Fruit fly (Drosophila melanogaster) whole organism, embryonic: ENCODE results near the gene CG6927.

Source experiments
- Asciz ChIP-seq: fragments of 200-800 bp; sonication (Bioruptor generic); optimal IDR thresholded peaks from 2 replicates; lab custom pipeline; 2017; ENCODE audit warnings: missing biosample characterization, mild to moderate bottlenecking, missing genetic modification characterization, missing genetic modification reagents
- Atf6 ChIP-seq: fragments of 200-800 bp; sonication (Bioruptor generic); IDR thresholded peaks from 2 replicates; pipeline ENCODE4 v1.3.6; 2022; ENCODE audit warnings: missing biosample characterization, missing genetic modification characterization
- BEAF-32 ChIP-seq: fragments of 200-800 bp; sonication (Bioruptor generic); optimal IDR thresholded peaks from 3 replicates; lab custom pipeline; 2017; ENCODE audit warnings: missing biosample characterization, missing genetic modification characterization, mild to moderate bottlenecking, moderate library complexity, missing genetic modification reagents
- CG10431 ChIP-seq: fragments of 200-800 bp; sonication (Bioruptor generic); optimal IDR thresholded peaks from 3 replicates; lab custom pipeline; 2018; ENCODE audit warnings: missing biosample characterization, mild to moderate bottlenecking, missing genetic modification characterization
- CG14965 ChIP-seq: fragments of 200-800 bp; sonication (Bioruptor generic); optimal IDR thresholded peaks from 2 replicates; lab custom pipeline; 2016; ENCODE audit warnings: missing biosample characterization, missing genetic modification characterization, borderline replicate concordance
- CG15514 ChIP-seq: fragments of 200-800 bp; sonication (Bioruptor generic); optimal IDR thresholded peaks from 3 replicates; lab custom pipeline; 2017; ENCODE audit warnings: missing biosample characterization, missing genetic modification characterization, mild to moderate bottlenecking, moderate library complexity, missing genetic modification reagents
- CG17328 ChIP-seq: fragments of 200-800 bp; sonication (Bioruptor generic); IDR thresholded peaks from 2 replicates; pipeline ENCODE4 v1.3.6; 2022; ENCODE audit warnings: missing biosample characterization, missing genetic modification characterization
- CG17359 ChIP-seq: fragments of 200-800 bp; sonication (Bioruptor generic); optimal IDR thresholded peaks from 3 replicates; lab custom pipeline; 2018; ENCODE audit warnings: missing biosample characterization, mild to moderate bottlenecking, missing genetic modification characterization, moderate library complexity
- CG17829 ChIP-seq: fragments of 200-800 bp; optimal IDR thresholded peaks from 2 replicates; lab custom pipeline; 2019; ENCODE audit warnings: missing biosample characterization, mild to moderate bottlenecking, missing genetic modification characterization, moderate library complexity
- CG2678 ChIP-seq: fragments of 200-800 bp; sonication (Bioruptor generic); optimal IDR thresholded peaks from 3 replicates; lab custom pipeline; 2019; ENCODE audit warnings: missing biosample characterization, mild to moderate bottlenecking, missing genetic modification characterization, moderate library complexity
- CG2712 ChIP-seq: fragments of 200-800 bp; optimal IDR thresholded peaks from 3 replicates; lab custom pipeline; 2019; ENCODE audit warnings: missing biosample characterization, mild to moderate bottlenecking, missing genetic modification characterization, moderate library complexity
- CG3281 ChIP-seq: fragments of 200-800 bp; sonication (Bioruptor generic); optimal IDR thresholded peaks from 3 replicates; lab custom pipeline; 2017; ENCODE audit warnings: missing biosample characterization, mild to moderate bottlenecking, missing genetic modification characterization
- CG3407 ChIP-seq: fragments of 200-800 bp; sonication (Bioruptor generic); optimal IDR thresholded peaks from 2 replicates; lab custom pipeline; 2018; ENCODE audit warnings: missing biosample characterization, mild to moderate bottlenecking, missing genetic modification characterization
- CG34376 ChIP-seq: fragments of 200-800 bp; sonication (Bioruptor generic); optimal IDR thresholded peaks from 2 replicates; lab custom pipeline; 2018; ENCODE audit warnings: missing biosample characterization, mild to moderate bottlenecking, missing genetic modification characterization
- CG3995 ChIP-seq: fragments of 200-800 bp; sonication (Bioruptor generic); optimal IDR thresholded peaks from 3 replicates; lab custom pipeline; 2016; ENCODE audit warnings: missing biosample characterization, missing genetic modification characterization
- CG42726 ChIP-seq: fragments of 200-800 bp; sonication (Bioruptor generic); IDR thresholded peaks from 2 replicates; pipeline ENCODE4 v1.3.6; 2022; ENCODE audit warnings: missing biosample characterization, missing genetic modification characterization; ENCODE audit not compliant: partially characterized antibody
- CG6254 ChIP-seq: fragments of 200-800 bp; sonication (Bioruptor generic); optimal IDR thresholded peaks from 3 replicates; lab custom pipeline; 2017; ENCODE audit warnings: mild to moderate bottlenecking, missing biosample characterization, missing genetic modification reagents, missing genetic modification characterization
- CG7271 ChIP-seq: fragments of 200-800 bp; sonication (Bioruptor generic); optimal IDR thresholded peaks from 2 replicates; lab custom pipeline; 2018; ENCODE audit warnings: missing biosample characterization, mild to moderate bottlenecking, missing genetic modification characterization, moderate library complexity
- CG8290 ChIP-seq, 3 experiments: fragments of 200-800 bp; sonication (Bioruptor generic); optimal IDR thresholded peaks; 2 replicates each; lab custom pipeline; 2016 to 2019; ENCODE audit warnings: missing biosample characterization in 3 of 3, missing genetic modification characterization in 3 of 3, mild to moderate bottlenecking in 2 of 3, moderate library complexity in 1 of 3
- CG8924 ChIP-seq: fragments of 200-800 bp; optimal IDR thresholded peaks from 3 replicates; lab custom pipeline; 2019; ENCODE audit warnings: missing biosample characterization, mild to moderate bottlenecking, missing genetic modification characterization, moderate library complexity
- Deaf1 ChIP-seq: fragments of 200-800 bp; optimal IDR thresholded peaks from 3 replicates; lab custom pipeline; 2019; ENCODE audit warnings: missing biosample characterization, mild to moderate bottlenecking, missing genetic modification characterization, moderate library complexity
- Dp ChIP-seq: fragments of 200-800 bp; sonication (Bioruptor generic); optimal IDR thresholded peaks from 2 replicates; lab custom pipeline; 2018; ENCODE audit warnings: missing biosample characterization, mild to moderate bottlenecking, missing genetic modification characterization, moderate library complexity
- Dref ChIP-seq: fragments of 200-800 bp; sonication (Bioruptor generic); IDR thresholded peaks from 2 replicates; pipeline ENCODE4 v1.3.6; 2022; ENCODE audit warnings: missing biosample characterization, missing genetic modification characterization
- Eip74EF ChIP-seq, 2 experiments: fragments of 200-800 bp in 1 of 2; fragments of >200 bp in 1 of 2; sonication (Bioruptor generic) in 1 of 2; optimal IDR thresholded peaks; 2 replicates each; lab custom pipeline; 2017 to 2019; ENCODE audit warnings: missing biosample characterization in 2 of 2, missing genetic modification characterization in 2 of 2, mild to moderate bottlenecking in 1 of 2, moderate library complexity in 1 of 2
- HLH54F ChIP-seq: fragments of 200-800 bp; sonication (Bioruptor generic); optimal IDR thresholded peaks from 3 replicates; lab custom pipeline; 2016; ENCODE audit warnings: missing biosample characterization, missing genetic modification characterization
- Hmr ChIP-seq: fragments of 200-800 bp; sonication (Bioruptor generic); optimal IDR thresholded peaks from 3 replicates; lab custom pipeline; 2017; ENCODE audit warnings: mild to moderate bottlenecking, missing biosample characterization, missing genetic modification reagents, missing genetic modification characterization
- Med ChIP-seq: fragments of 200-800 bp; sonication (Bioruptor generic); peaks from one replicate; lab custom pipeline; 2016; ENCODE audit warnings: missing biosample characterization, missing genetic modification characterization, mild to moderate bottlenecking, inconsistent platforms, moderate library complexity
- NC2β ChIP-seq: fragments of 200-800 bp; sonication (Bioruptor generic); optimal IDR thresholded peaks from 2 replicates; lab custom pipeline; 2016; ENCODE audit warnings: missing biosample characterization, missing genetic modification characterization
- Opbp ChIP-seq: fragments of 200-800 bp; sonication (Bioruptor generic); IDR thresholded peaks from 3 replicates; pipeline ENCODE4 v1.3.6; 2022; ENCODE audit warnings: missing biosample characterization, missing genetic modification characterization; ENCODE audit not compliant: partially characterized antibody
- Rfx ChIP-seq: fragments of 200-800 bp; sonication (Bioruptor generic); IDR thresholded peaks from 2 replicates; pipeline ENCODE4 v1.3.6; 2022; ENCODE audit warnings: missing biosample characterization, missing genetic modification characterization
- Sin3A ChIP-seq: fragments of >200 bp; optimal IDR thresholded peaks from 2 replicates; lab custom pipeline; 2018
- TFAM ChIP-seq: fragments of 200-800 bp; sonication (Bioruptor generic); optimal IDR thresholded peaks from 2 replicates; lab custom pipeline; 2017; ENCODE audit warnings: missing biosample characterization, missing genetic modification characterization, inconsistent platforms
- Vsx1 ChIP-seq: fragments of 200-800 bp; sonication (Bioruptor generic); optimal IDR thresholded peaks from 2 replicates; lab custom pipeline; 2017; ENCODE audit warnings: missing biosample characterization, mild to moderate bottlenecking, missing genetic modification characterization, missing genetic modification reagents
- YL-1 ChIP-seq: fragments of 200-800 bp; sonication (Bioruptor generic); optimal IDR thresholded peaks from 3 replicates; lab custom pipeline; 2017; ENCODE audit warnings: missing biosample characterization, mild to moderate bottlenecking, missing genetic modification characterization
- ara ChIP-seq: fragments of 200-800 bp; sonication (Bioruptor generic); IDR thresholded peaks from 2 replicates; pipeline ENCODE4 v1.3.6; 2022; ENCODE audit warnings: missing biosample characterization, missing genetic modification characterization
- bsh ChIP-seq, 2 experiments: fragments of 200-800 bp; sonication (Bioruptor generic); optimal IDR thresholded peaks; 2 replicates each; lab custom pipeline; 2017 to 2018; ENCODE audit warnings: mild to moderate bottlenecking in 2 of 2, missing biosample characterization in 2 of 2, missing genetic modification characterization in 2 of 2, moderate library complexity in 1 of 2
- cwo ChIP-seq: fragments of 200-800 bp; sonication (Bioruptor generic); optimal IDR thresholded peaks from 3 replicates; lab custom pipeline; 2017; ENCODE audit warnings: missing biosample characterization, missing genetic modification characterization, mild to moderate bottlenecking, moderate library complexity, missing genetic modification reagents
- eve ChIP-seq, 2 experiments: fragments of >200 bp; optimal IDR thresholded peaks; 2 replicates each; lab custom pipeline; 2017; ENCODE audit warnings: missing biosample characterization in 2 of 2, missing genetic modification characterization in 2 of 2
- lab ChIP-seq: fragments of 200-800 bp; sonication (Bioruptor generic); optimal IDR thresholded peaks from 3 replicates; lab custom pipeline; 2017; ENCODE audit warnings: missing biosample characterization, missing genetic modification characterization, mild to moderate bottlenecking, moderate library complexity, missing genetic modification reagents
- mld ChIP-seq: fragments of 200-800 bp; sonication (Bioruptor generic); IDR thresholded peaks from 3 replicates; pipeline ENCODE4 v1.3.6; 2022; ENCODE audit warnings: missing biosample characterization, missing genetic modification characterization; ENCODE audit not compliant: partially characterized antibody
- onecut ChIP-seq: fragments of 200-800 bp; sonication (Bioruptor generic); IDR thresholded peaks from 2 replicates; pipeline ENCODE4 v1.3.6; 2022; ENCODE audit warnings: missing biosample characterization, missing genetic modification characterization
- psq ChIP-seq: fragments of 200-800 bp; sonication (Bioruptor generic); optimal IDR thresholded peaks from 2 replicates; lab custom pipeline; 2017; ENCODE audit warnings: missing biosample characterization, missing genetic modification characterization
- pzg ChIP-seq: fragments of 200-800 bp; sonication (Bioruptor generic); optimal IDR thresholded peaks from 3 replicates; lab custom pipeline; 2018; ENCODE audit warnings: missing biosample characterization, mild to moderate bottlenecking, missing genetic modification characterization, moderate library complexity
- scrt ChIP-seq: fragments of 200-800 bp; sonication (Bioruptor generic); optimal IDR thresholded peaks from 2 replicates; lab custom pipeline; 2018; ENCODE audit warnings: missing biosample characterization, mild to moderate bottlenecking, missing genetic modification characterization, moderate library complexity
- sens ChIP-seq: fragments of 200-800 bp; sonication (Bioruptor generic); peaks from one replicate; lab custom pipeline; 2016; ENCODE audit warnings: missing biosample characterization, missing genetic modification characterization
- tna ChIP-seq: fragments of 200-800 bp; sonication (Bioruptor generic); IDR thresholded peaks from 2 replicates; pipeline ENCODE4 v1.3.6; 2022; ENCODE audit warnings: missing biosample characterization, missing genetic modification characterization; ENCODE audit not compliant: partially characterized antibody
- wek ChIP-seq: fragments of 200-800 bp; sonication (Bioruptor generic); optimal IDR thresholded peaks from 3 replicates; lab custom pipeline; 2018; ENCODE audit warnings: missing biosample characterization, mild to moderate bottlenecking, missing genetic modification characterization, moderate library complexity

CG6927 gene

dm6 chrX:4938986-4939385 is 32.3 kb downstream of the CG6927 start, which contains the start of gene Ptp4E:
Ptp4E (plus strand) TSS chrX:4939128.
- peak; percentile 5 for TF ChIP-seq Deaf1
- peak; percentile 18; the same call in 1 of the 2 replicates for TF ChIP-seq Rfx (GFP tag; lab: Robert Waterston, UW)
- peak; percentile 31 for TF ChIP-seq Dp (GFP tag; lab: Kevin White, UChicago)
- TF ChIP-seq CG17359: peak; percentile 23
- peak in 1 of 2 experiments; percentile 61 for TF ChIP-seq eve (GFP tag; optimal IDR thresholded peaks at IDR 0.05; lab: Kevin White, UChicago)
- peak; percentile 45 for TF ChIP-seq CG8924
- peak; percentile 66 for TF ChIP-seq Med (GFP tag; lab: Kevin White, UChicago)
- TF ChIP-seq psq (GFP tag; lab: Kevin White, UChicago): peak; percentile 36
- peak; percentile 20 for TF ChIP-seq wek (GFP tag; lab: Kevin White, UChicago)
- peak; percentile 33 for TF ChIP-seq NC2β
- TF ChIP-seq CG3281: peak; percentile 8
- TF ChIP-seq CG17829 (tag; lab: Kevin White, UChicago): peak; percentile 21
- no peak for TF ChIP-seq CG14965
- peak; percentile 41; the same call in 1 of the 2 replicates for TF ChIP-seq CG42726 (GFP tag; lab: Robert Waterston, UW)
- TF ChIP-seq CG8290 (GFP tag; optimal IDR thresholded peaks at IDR 0.05; lab: Kevin White, UChicago): no peak
- peak; percentile 2 to 13 for TF ChIP-seq CG8290 (tag; optimal IDR thresholded peaks at IDR 0.05; lab: Kevin White, UChicago)
- peak; percentile 16 for TF ChIP-seq Asciz (GFP tag; lab: Kevin White, UChicago)
- no peak for TF ChIP-seq TFAM (GFP tag; lab: Kevin White, UChicago)
- 0 out of 3 replicates have a peak, but pooled peaks have one; percentile 36 for TF ChIP-seq mld (GFP tag; lab: Robert Waterston, UW)
- peak; percentile 28; the same call in 1 of the 2 replicates for TF ChIP-seq Dref (GFP tag; lab: Robert Waterston, UW)
- peak; percentile 41 for TF ChIP-seq CG6254 (GFP tag; lab: Kevin White, UChicago)
- no peak for TF ChIP-seq HLH54F (GFP tag; lab: Kevin White, UChicago)
- TF ChIP-seq CG3995 (GFP tag; lab: Kevin White, UChicago): peak; percentile 30
- TF ChIP-seq Sin3A (lab: Kevin White, UChicago): no peak
- peak; percentile 5 for TF ChIP-seq Vsx1 (GFP tag; lab: Kevin White, UChicago)
- TF ChIP-seq lab: peak; percentile 4
- TF ChIP-seq CG2678 (tag; lab: Kevin White, UChicago): no peak
- TF ChIP-seq CG34376 (GFP tag; lab: Kevin White, UChicago): peak; percentile 8
- peak; percentile 44 for TF ChIP-seq pzg (GFP tag; lab: Kevin White, UChicago)
- no peak for TF ChIP-seq CG7271
- peak; percentile 11 for TF ChIP-seq cwo (GFP tag; lab: Kevin White, UChicago)
- TF ChIP-seq onecut (GFP tag; lab: Robert Waterston, UW): 0 out of 2 replicates have a peak, but pooled peaks have one; percentile 21
- TF ChIP-seq Hmr (GFP tag; lab: Kevin White, UChicago): peak; percentile 19
- TF ChIP-seq CG17328: 0 out of 2 replicates have a peak, but pooled peaks have one; percentile 30
- TF ChIP-seq sens: peak; percentile 86
- TF ChIP-seq ara (GFP tag; lab: Robert Waterston, UW): 0 out of 2 replicates have a peak, but pooled peaks have one; percentile 13
- peak; percentile 44 for TF ChIP-seq CG10431 (GFP tag; lab: Kevin White, UChicago)
- TF ChIP-seq YL-1 (GFP tag; lab: Kevin White, UChicago): peak; percentile 18
- TF ChIP-seq CG3407 (GFP tag; lab: Kevin White, UChicago): no peak
- TF ChIP-seq scrt: peak; percentile 29
- peak; percentile 49; the same call in 1 of the 2 replicates for TF ChIP-seq Atf6
- TF ChIP-seq BEAF-32 (GFP tag; lab: Kevin White, UChicago): peak; percentile 32
- peak; percentile 12 for TF ChIP-seq CG2712 (tag; lab: Kevin White, UChicago)
- peak; percentile 18 for TF ChIP-seq CG15514 (GFP tag; lab: Kevin White, UChicago)
- TF ChIP-seq Opbp (GFP tag; lab: Robert Waterston, UW): 0 out of 3 replicates have a peak, but pooled peaks have one; percentile 14
- TF ChIP-seq tna (GFP tag; lab: Robert Waterston, UW): no peak
- peak in 1 of 2 experiments; percentile 45 for TF ChIP-seq bsh (GFP tag; optimal IDR thresholded peaks at IDR 0.05; lab: Kevin White, UChicago)
- peak in 1 of 2 experiments; percentile 3 for TF ChIP-seq Eip74EF (GFP tag; optimal IDR thresholded peaks at IDR 0.05; lab: Kevin White, UChicago)
